Worm (Caenorhabditis elegans) whole organism, early embryonic: ENCODE data around the gene T04B2.3.

Experiments used
- B0310.2 ChIP-seq: sonication (generic microtip); optimal IDR thresholded peaks from 2 replicates; lab custom pipeline; 2016; ENCODE audit warnings: mild to moderate bottlenecking, missing genetic modification characterization, missing compliant biosample characterization
- F13C5.2 ChIP-seq: sonication (generic microtip); optimal IDR thresholded peaks from 2 replicates; lab custom pipeline; 2017; ENCODE audit warnings: mild to moderate bottlenecking, missing genetic modification characterization, inconsistent platforms, missing compliant biosample characterization
- ama-1 ChIP-seq: fragments of 150-350 bp; optimal IDR thresholded peaks from 2 replicates; lab custom pipeline; 2014
- ceh-36 ChIP-seq: sonication (generic microtip); optimal IDR thresholded peaks from 2 replicates; lab custom pipeline; 2016; ENCODE audit warnings: missing genetic modification characterization, inconsistent platforms, missing compliant biosample characterization
- ets-7 ChIP-seq: sonication (generic microtip); optimal IDR thresholded peaks from 2 replicates; lab custom pipeline; 2016; ENCODE audit warnings: missing genotype, missing genetic modification characterization, missing compliant biosample characterization
- hmbx-1 ChIP-seq: sonication (generic microtip); optimal IDR thresholded peaks from 2 replicates; lab custom pipeline; 2016; ENCODE audit warnings: mild to moderate bottlenecking, missing genetic modification characterization, missing compliant biosample characterization
- hmg-4 ChIP-seq: fragments of 200-800 bp; sonication (Bioruptor generic); optimal IDR thresholded peaks from 2 replicates; lab custom pipeline; 2018; ENCODE audit warnings: mild to moderate bottlenecking, missing genetic modification characterization, missing compliant biosample characterization
- pes-1 ChIP-seq: fragments of 200-800 bp; sonication (Bioruptor generic); IDR thresholded peaks from 2 replicates; pipeline ENCODE4 v1.3.6; 2022; ENCODE audit warnings: missing genetic modification reagents, missing genetic modification characterization, missing compliant biosample characterization
- tbx-11 ChIP-seq: fragments of 200-800 bp; sonication (Bioruptor generic); IDR thresholded peaks from 2 replicates; pipeline ENCODE4 v1.3.6; 2022; ENCODE audit warnings: missing genetic modification characterization, missing compliant biosample characterization
- tbx-37 ChIP-seq: fragments of 200-800 bp; sonication (Bioruptor generic); conservative IDR thresholded peaks from 2 replicates; pipeline ENCODE4 v1.3.6; 2022; ENCODE audit warnings: missing genetic modification reagents, missing genetic modification characterization, missing compliant biosample characterization
- tra-4 ChIP-seq: sonication (generic microtip); optimal IDR thresholded peaks from 2 replicates; lab custom pipeline; 2017; ENCODE audit warnings: missing genetic modification characterization, missing compliant biosample characterization

- no peak for TF ChIP-seq B0310.2 (tag; lab: Kevin White, UChicago)
- TF ChIP-seq F13C5.2 (tag; lab: Kevin White, UChicago), result no peak
- no peak for TF ChIP-seq hmbx-1 (tag; lab: Kevin White, UChicago)
- TF ChIP-seq tra-4 (tag; lab: Kevin White, UChicago), result no peak
- TF ChIP-seq hmg-4 (GFP tag; lab: Kevin White, UChicago), result no peak
- TF ChIP-seq ets-7, result no peak
- no peak for TF ChIP-seq ceh-36 (tag; lab: Kevin White, UChicago)
- TF ChIP-seq ama-1 (lab: Kevin White, UChicago), result no peak
- TF ChIP-seq pes-1 (GFP tag; lab: Robert Waterston, UW), result no peak
- no peak for TF ChIP-seq tbx-37 (GFP tag; lab: Robert Waterston, UW)
- no peak for TF ChIP-seq tbx-11 (GFP tag; lab: Robert Waterston, UW)
Measured at ce11 chrIV:10056138-10056537, 8.9 kb downstream of the T04B2.3 start, which contains the start of gene T04B2.7.
